Worm (Caenorhabditis elegans) whole organism, L4 larva: ENCODE results near the gene cox-10.

ENCODE experiments used
- F26F4.8 ChIP-seq: fragments of 200-800 bp; sonication (Bioruptor generic); conservative IDR thresholded peaks from 2 replicates; pipeline ENCODE4 v1.3.6; 2022; ENCODE audit warnings: missing genetic modification characterization, missing compliant biosample characterization
- F37D6.2 ChIP-seq: sonication (generic microtip); optimal IDR thresholded peaks from 2 replicates; lab custom pipeline; 2016; ENCODE audit warnings: mild to moderate bottlenecking, missing genetic modification characterization, missing compliant biosample characterization
- F44E2.7 ChIP-seq: fragments of 200-800 bp; sonication (Bioruptor generic); IDR thresholded peaks from 2 replicates; pipeline ENCODE4 v2.1.2; 2022; ENCODE audit warnings: missing genetic modification characterization, missing compliant biosample characterization
- Y48G9A.11 ChIP-seq: fragments of 200-800 bp; sonication (Bioruptor generic); IDR thresholded peaks from 2 replicates; pipeline ENCODE4 v1.3.6; 2022; ENCODE audit warnings: missing genetic modification reagents, missing genetic modification characterization, missing compliant biosample characterization
- Y5F2A.4 ChIP-seq: fragments of 200-800 bp; sonication (Bioruptor generic); optimal IDR thresholded peaks from 2 replicates; lab custom pipeline; 2018; ENCODE audit warnings: mild to moderate bottlenecking, missing genetic modification characterization, missing compliant biosample characterization
- ZK337.2 ChIP-seq: fragments of 200-800 bp; sonication (Bioruptor generic); IDR thresholded peaks from 2 replicates; pipeline ENCODE4 v1.3.6; 2022; ENCODE audit warnings: missing genetic modification reagents, missing genetic modification characterization, missing compliant biosample characterization
- ZK546.5 ChIP-seq, 2 experiments: sonication (generic microtip); optimal IDR thresholded peaks; 2 replicates each; lab custom pipeline; 2017; ENCODE audit warnings: missing biosample characterization in 2 of 2, missing genetic modification characterization in 2 of 2
- aha-1 ChIP-seq: fragments of 150-350 bp; peaks from one replicate; lab custom pipeline; 2014; ENCODE audit warnings: missing biosample characterization, missing genetic modification characterization
- arid-1 ChIP-seq: fragments of 200-800 bp; sonication (Bioruptor generic); conservative IDR thresholded peaks from 2 replicates; pipeline ENCODE4 v1.3.6; 2022; ENCODE audit warnings: missing genetic modification reagents, missing genetic modification characterization, missing compliant biosample characterization
- ceh-32 ChIP-seq: sonication (generic microtip); optimal IDR thresholded peaks from 2 replicates; lab custom pipeline; 2016; ENCODE audit warnings: mild to moderate bottlenecking, missing genetic modification characterization, missing compliant biosample characterization; ENCODE audit not compliant: poor library complexity
- ceh-62 ChIP-seq: sonication (generic microtip); optimal IDR thresholded peaks from 2 replicates; lab custom pipeline; 2017; ENCODE audit warnings: missing biosample characterization, missing genetic modification characterization
- ces-1 ChIP-seq: fragments of 150-350 bp; sonication (generic microtip); optimal IDR thresholded peaks from 4 replicates; lab custom pipeline; 2014; ENCODE audit warnings: missing biosample characterization, missing genetic modification reagents, missing genetic modification characterization
- cey-2 ChIP-seq: sonication (generic microtip); optimal IDR thresholded peaks from 3 replicates; lab custom pipeline; 2017; ENCODE audit warnings: missing genetic modification characterization, mild to moderate bottlenecking, missing compliant biosample characterization, antibody characterized with exemption, borderline replicate concordance; ENCODE audit not compliant: insufficient read depth
- dmd-8 ChIP-seq: fragments of 200-800 bp; sonication (Bioruptor generic); IDR thresholded peaks from 2 replicates; pipeline ENCODE4 v1.3.6; 2022; ENCODE audit warnings: missing genetic modification characterization, missing compliant biosample characterization
- dpl-1 ChIP-seq: fragments of 150-350 bp; optimal IDR thresholded peaks from 2 replicates; lab custom pipeline; 2014; ENCODE audit warnings: missing biosample characterization, missing genetic modification reagents, missing genetic modification characterization
- duxl-1 ChIP-seq: sonication (generic microtip); optimal IDR thresholded peaks from 2 replicates; lab custom pipeline; 2016; ENCODE audit warnings: mild to moderate bottlenecking, missing genetic modification characterization, moderate library complexity, missing compliant biosample characterization; ENCODE audit not compliant: poor library complexity
- egl-27 ChIP-seq: sonication (generic microtip); optimal IDR thresholded peaks from 3 replicates; lab custom pipeline; 2017; ENCODE audit warnings: missing biosample characterization, missing genetic modification reagents, missing genetic modification characterization
- fkh-10 ChIP-seq: fragments of 150-350 bp; optimal IDR thresholded peaks from 2 replicates; lab custom pipeline; 2014; ENCODE audit warnings: missing biosample characterization, missing genetic modification reagents, missing genetic modification characterization
- fos-1 ChIP-seq: fragments of 150-350 bp; optimal IDR thresholded peaks from 2 replicates; lab custom pipeline; 2014; ENCODE audit warnings: missing biosample characterization, missing genetic modification characterization
- hlh-11 ChIP-seq: fragments of 200-800 bp; sonication (Bioruptor generic); optimal IDR thresholded peaks from 2 replicates; lab custom pipeline; 2018; ENCODE audit warnings: mild to moderate bottlenecking, missing genetic modification characterization, missing compliant biosample characterization
- hmg-1.1 ChIP-seq: fragments of 200-800 bp; sonication (Bioruptor generic); IDR thresholded peaks from 2 replicates; pipeline ENCODE4 v1.3.6; 2022; ENCODE audit warnings: missing genetic modification reagents, missing genetic modification characterization, missing compliant biosample characterization
- madf-5 ChIP-seq, 2 experiments: fragments of 200-800 bp; sonication (Bioruptor generic); IDR thresholded peaks; 2 replicates each; pipeline ENCODE4 v1.3.6; 2022; ENCODE audit warnings: missing compliant biosample characterization in 2 of 2, missing genetic modification characterization in 2 of 2
- madf-9 ChIP-seq: fragments of 200-800 bp; sonication (Bioruptor generic); conservative IDR thresholded peaks from 2 replicates; pipeline ENCODE4 v1.3.6; 2022; ENCODE audit warnings: missing genetic modification reagents, missing genetic modification characterization, missing compliant biosample characterization
- mdl-1 ChIP-seq, 2 experiments: fragments of 150-350 bp in 1 of 2; sonication (generic microtip) in 1 of 2; optimal IDR thresholded peaks; 2 replicates each; lab custom pipeline; 2014 to 2017; ENCODE audit warnings: missing biosample characterization in 2 of 2, missing genetic modification characterization in 2 of 2
- nhr-10 ChIP-seq: fragments of 150-350 bp; optimal IDR thresholded peaks from 2 replicates; lab custom pipeline; 2014; ENCODE audit warnings: missing biosample characterization, missing genetic modification characterization
- nhr-111 ChIP-seq: fragments of 200-800 bp; sonication (Bioruptor generic); optimal IDR thresholded peaks from 2 replicates; lab custom pipeline; 2018; ENCODE audit warnings: mild to moderate bottlenecking, missing genetic modification characterization, missing compliant biosample characterization
- nhr-25 ChIP-seq: sonication (generic microtip); optimal IDR thresholded peaks from 2 replicates; lab custom pipeline; 2017; ENCODE audit warnings: missing genetic modification characterization, mild to moderate bottlenecking, missing compliant biosample characterization, antibody characterized with exemption, moderate library complexity, borderline replicate concordance; ENCODE audit not compliant: insufficient read depth
- nhr-28 ChIP-seq: fragments of 150-350 bp; optimal IDR thresholded peaks from 2 replicates; lab custom pipeline; 2014; ENCODE audit warnings: missing biosample characterization, missing genetic modification characterization
- nhr-41 ChIP-seq: fragments of 200-800 bp; sonication (Bioruptor generic); IDR thresholded peaks from 2 replicates; pipeline ENCODE4 v1.3.6; 2022; ENCODE audit warnings: missing genetic modification reagents, missing genetic modification characterization, missing compliant biosample characterization
- nhr-42 ChIP-seq: fragments of 200-800 bp; sonication (Bioruptor generic); IDR thresholded peaks from 2 replicates; pipeline ENCODE4 v1.3.6; 2022; ENCODE audit warnings: missing genetic modification characterization, missing compliant biosample characterization
- nhr-77 ChIP-seq: fragments of 150-350 bp; optimal IDR thresholded peaks from 2 replicates; lab custom pipeline; 2014; ENCODE audit warnings: missing biosample characterization, missing genetic modification characterization
- set-16 ChIP-seq: fragments of 200-800 bp; sonication (Bioruptor generic); IDR thresholded peaks from 2 replicates; pipeline ENCODE4 v1.3.6; 2022; ENCODE audit warnings: missing genetic modification reagents, missing genetic modification characterization, missing compliant biosample characterization
- snpc-1.2 ChIP-seq: fragments of 200-800 bp; sonication (Bioruptor generic); IDR thresholded peaks from 2 replicates; pipeline ENCODE4 v1.3.6; 2022; ENCODE audit warnings: missing genetic modification reagents, missing genetic modification characterization, missing compliant biosample characterization
- unc-62 ChIP-seq, 3 experiments: fragments of 150-350 bp in 1 of 3; sonication (generic microtip); optimal IDR thresholded peaks in 2 of 3; peaks in 1 of 3; 1 replicate in 1 of 3; 2 replicates in 2 of 3; lab custom pipeline; 2014 to 2017; ENCODE audit warnings: missing biosample characterization in 3 of 3, missing genetic modification characterization in 3 of 3, missing genetic modification reagents in 3 of 3, missing genotype in 1 of 3
- vab-7 ChIP-seq: fragments of 200-800 bp; sonication (Bioruptor generic); IDR thresholded peaks from 2 replicates; pipeline ENCODE4 v1.3.6; 2022; ENCODE audit warnings: missing genetic modification reagents, missing genetic modification characterization, missing compliant biosample characterization
- zag-1 ChIP-seq: fragments of 150-350 bp; optimal IDR thresholded peaks from 2 replicates; lab custom pipeline; 2014; ENCODE audit warnings: missing biosample characterization, missing genetic modification characterization
- ztf-11 ChIP-seq: fragments of 150-350 bp; optimal IDR thresholded peaks from 2 replicates; lab custom pipeline; 2014; ENCODE audit warnings: missing biosample characterization, missing genetic modification characterization

cox-10 gene

DNA sequence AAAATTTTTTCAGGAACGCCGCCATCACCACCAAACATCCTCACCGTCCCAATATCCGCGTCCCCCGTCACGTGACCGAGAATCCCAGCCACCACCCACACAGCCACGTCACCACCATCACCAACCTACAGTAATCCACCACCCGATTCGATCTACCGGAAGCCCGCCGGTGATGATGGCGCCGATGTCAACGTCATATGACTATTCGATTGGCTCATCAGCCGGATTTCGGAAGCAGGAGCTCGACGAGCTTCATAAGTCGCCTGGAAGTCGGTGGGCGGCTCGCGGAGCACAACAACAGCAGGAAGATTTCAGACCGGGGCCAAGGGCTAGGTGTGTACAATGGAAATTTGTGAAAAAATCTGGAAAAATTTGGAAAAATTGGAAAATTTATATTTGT lies 16.4 kb downstream of the cox-10 start:
- TF ChIP-seq fos-1 (tag; lab: Kevin White, UChicago), result no peak
- TF ChIP-seq duxl-1 (tag; lab: Kevin White, UChicago), result no peak
- TF ChIP-seq hlh-11 (tag; lab: Kevin White, UChicago), result no peak
- peak; percentile 76 for TF ChIP-seq aha-1 (tag; lab: Kevin White, UChicago)
- peak; percentile 64; the same call in 1 of the 2 replicates for TF ChIP-seq set-16 (GFP tag; lab: Robert Waterston, UW)
- no peak for TF ChIP-seq arid-1
- no peak for TF ChIP-seq vab-7 (GFP tag; lab: Robert Waterston, UW)
- TF ChIP-seq F26F4.8, result 0 out of 2 replicates have a peak, but pooled peaks have one; percentile 45
- TF ChIP-seq snpc-1.2 (GFP tag; lab: Robert Waterston, UW), result no peak
- TF ChIP-seq ceh-62 (tag; lab: Kevin White, UChicago), result no peak
- no peak for TF ChIP-seq hmg-1.1 (GFP tag; lab: Robert Waterston, UW)
- TF ChIP-seq nhr-10, result no peak
- TF ChIP-seq cey-2 (tag; lab: Kevin White, UChicago), result no peak
- TF ChIP-seq, all 104 proteins: peak for 3

ce11 chrII:12711490-12711889 lies 31.7 kb downstream of the cox-10 start:
- TF ChIP-seq unc-62 (GFP tag; optimal IDR thresholded peaks at IDR 0.05 in 1 of 2; lab: Kevin White, UChicago) (peak in 1 of 2 experiments; percentile 5), unc-62 (tag; optimal IDR thresholded peaks at IDR 0.05; lab: Kevin White, UChicago) (no peak), ces-1 (GFP tag; lab: Kevin White, UChicago) (peak; percentile 33), egl-27 (tag; lab: Kevin White, UChicago) (no peak)

DNA sequence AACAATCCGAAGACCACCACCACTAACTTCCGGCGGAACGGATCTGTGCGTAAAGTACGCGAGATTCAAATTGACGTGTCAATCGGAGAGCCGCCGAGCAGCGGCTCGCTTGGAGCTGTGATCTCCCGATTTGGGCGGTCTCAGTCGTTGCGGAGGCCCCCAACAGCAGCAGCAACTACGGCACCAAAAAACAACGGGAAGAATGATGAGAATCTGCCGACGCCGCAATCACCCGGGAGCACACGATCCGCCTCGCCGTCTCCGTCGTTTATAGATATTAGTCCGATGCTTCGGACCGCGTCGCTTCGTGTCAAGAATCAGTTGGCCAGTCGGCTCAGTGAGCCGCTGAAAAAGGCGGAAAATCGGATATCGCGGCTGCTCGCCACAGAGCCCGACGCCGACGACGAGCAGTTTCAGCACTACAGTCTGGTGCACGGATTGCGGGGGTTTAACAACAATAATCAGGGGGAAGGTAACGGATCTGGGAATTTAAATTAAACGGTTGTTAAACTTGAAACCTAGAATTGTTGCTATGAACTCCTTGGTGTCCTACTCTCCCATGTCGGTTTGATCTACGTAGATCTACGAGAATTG lies 36.1 kb downstream of the cox-10 start:
- TF ChIP-seq set-16 (GFP tag; lab: Robert Waterston, UW) (peak; percentile 85), F37D6.2 (tag; lab: Kevin White, UChicago) (no peak), nhr-42 (GFP tag; lab: Robert Waterston, UW) (no peak), madf-9 (GFP tag; lab: Robert Waterston, UW) (no peak), ZK546.5 (tag; optimal IDR thresholded peaks at IDR 0.05; lab: Kevin White, UChicago) (no peak), Y5F2A.4 (GFP tag; lab: Kevin White, UChicago) (no peak)

DNA sequence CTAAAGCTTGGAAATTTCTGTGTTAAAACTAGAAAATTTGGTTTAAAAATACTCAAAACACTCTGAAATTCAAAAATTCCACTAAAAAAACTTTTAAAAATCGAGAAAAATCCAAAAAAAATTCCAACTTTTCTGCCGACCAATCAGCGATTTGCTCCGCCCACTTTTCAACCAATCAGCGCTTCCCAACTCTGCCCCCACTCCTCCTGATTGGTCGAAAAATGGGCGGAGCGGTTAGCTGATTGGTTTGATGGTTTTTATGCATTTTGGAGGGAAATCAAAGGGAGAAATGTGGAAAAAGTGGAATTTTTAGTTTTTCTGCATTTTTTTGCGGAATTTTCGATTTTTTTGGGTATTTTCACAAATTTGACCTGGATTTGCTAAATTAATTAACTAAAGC lies 42.3 kb downstream of the cox-10 start:
- TF ChIP-seq dpl-1 (GFP tag; lab: Kevin White, UChicago) (no peak), ztf-11 (tag; lab: Kevin White, UChicago) (no peak), aha-1 (tag; lab: Kevin White, UChicago) (no peak), fkh-10 (GFP tag; lab: Kevin White, UChicago) (no peak), nhr-41 (GFP tag; lab: Robert Waterston, UW) (no peak), F44E2.7 (GFP tag; lab: Robert Waterston, UW) (no peak), dmd-8 (GFP tag; lab: Robert Waterston, UW) (no peak), nhr-111 (no peak), ZK337.2 (GFP tag; lab: Robert Waterston, UW) (no peak), madf-5 (GFP tag; IDR thresholded peaks at IDR 0.05; lab: Robert Waterston, UW) (no peak), ceh-32 (tag; lab: Kevin White, UChicago) (no peak), fos-1 (tag; lab: Kevin White, UChicago) (no peak), Y48G9A.11 (GFP tag; lab: Robert Waterston, UW) (no peak), zag-1 (tag; lab: Kevin White, UChicago) (no peak), duxl-1 (tag; lab: Kevin White, UChicago) (no peak), nhr-25 (no peak), mdl-1 (tag; optimal IDR thresholded peaks at IDR 0.05; lab: Kevin White, UChicago) (no peak), nhr-28 (tag; lab: Kevin White, UChicago) (no peak), snpc-1.2 (GFP tag; lab: Robert Waterston, UW) (no peak), nhr-77 (no peak)
